Fruit fly (Drosophila melanogaster) whole organism, embryonic: Measurements from ENCODE around the gene PIP82.

Experiments used
- Bteb2 ChIP-seq: fragments of 200-800 bp; sonication (Bioruptor generic); optimal IDR thresholded peaks from 2 replicates; lab custom pipeline; 2016; ENCODE audit warnings: missing biosample characterization, missing genetic modification characterization
- CG11093 ChIP-seq: fragments of 200-800 bp; sonication (Bioruptor generic); IDR thresholded peaks from 3 replicates; pipeline ENCODE4 v1.3.6; 2022; ENCODE audit warnings: missing biosample characterization, missing genetic modification characterization
- CG12391 ChIP-seq: fragments of 200-800 bp; sonication (Bioruptor generic); optimal IDR thresholded peaks from 3 replicates; lab custom pipeline; 2018; ENCODE audit warnings: missing biosample characterization, mild to moderate bottlenecking, missing genetic modification characterization, moderate library complexity
- CG12659 ChIP-seq: fragments of 200-800 bp; sonication (Bioruptor generic); optimal IDR thresholded peaks from 3 replicates; lab custom pipeline; 2017; ENCODE audit warnings: mild to moderate bottlenecking, missing biosample characterization, missing genetic modification reagents, missing genetic modification characterization
- CG13624 ChIP-seq: fragments of 200-800 bp; sonication (Bioruptor generic); optimal IDR thresholded peaks from 2 replicates; lab custom pipeline; 2016; ENCODE audit warnings: missing biosample characterization, missing genetic modification characterization
- CG13894 ChIP-seq: fragments of 200-800 bp; sonication (Bioruptor generic); optimal IDR thresholded peaks from 3 replicates; lab custom pipeline; 2018; ENCODE audit warnings: missing biosample characterization, mild to moderate bottlenecking, missing genetic modification characterization, moderate library complexity
- CG14441 ChIP-seq: fragments of 200-800 bp; sonication (Bioruptor generic); IDR thresholded peaks from 2 replicates; pipeline ENCODE4 v1.3.6; 2022; ENCODE audit warnings: missing biosample characterization, missing genetic modification characterization
- CG16813 ChIP-seq: fragments of 200-800 bp; sonication (Bioruptor generic); IDR thresholded peaks from 3 replicates; pipeline ENCODE4 v1.3.6; 2022; ENCODE audit warnings: missing biosample characterization, missing genetic modification characterization; ENCODE audit not compliant: partially characterized antibody
- CG17385 ChIP-seq: fragments of 200-800 bp; sonication (Bioruptor generic); optimal IDR thresholded peaks from 3 replicates; lab custom pipeline; 2018; ENCODE audit warnings: missing biosample characterization, mild to moderate bottlenecking, missing genetic modification characterization
- CG17568 ChIP-seq: fragments of 200-800 bp; sonication (Bioruptor generic); optimal IDR thresholded peaks from 2 replicates; lab custom pipeline; 2018; ENCODE audit warnings: missing biosample characterization, mild to moderate bottlenecking, missing genetic modification characterization, moderate library complexity
- CG17912 ChIP-seq: fragments of 200-800 bp; sonication (Bioruptor generic); optimal IDR thresholded peaks from 2 replicates; lab custom pipeline; 2018; ENCODE audit warnings: missing biosample characterization, mild to moderate bottlenecking, missing genetic modification characterization
- CG31365 ChIP-seq: fragments of 200-800 bp; sonication (Bioruptor generic); optimal IDR thresholded peaks from 2 replicates; lab custom pipeline; 2018; ENCODE audit warnings: missing biosample characterization, mild to moderate bottlenecking, missing genetic modification characterization
- CG3726 ChIP-seq: fragments of 200-800 bp; sonication (Bioruptor generic); IDR thresholded peaks from 3 replicates; pipeline ENCODE4, ENCODE4 v1.3.6; 2022; ENCODE audit warnings: missing biosample characterization, missing genetic modification characterization
- CG7745 ChIP-seq: fragments of 200-800 bp; sonication (Bioruptor generic); optimal IDR thresholded peaks from 2 replicates; lab custom pipeline; 2018; ENCODE audit warnings: missing biosample characterization, mild to moderate bottlenecking, missing genetic modification characterization, moderate library complexity
- CG7786 ChIP-seq: fragments of 200-800 bp; sonication (Bioruptor generic); optimal IDR thresholded peaks from 2 replicates; lab custom pipeline; 2016; ENCODE audit warnings: missing biosample characterization, missing genetic modification characterization
- CG8089 ChIP-seq: fragments of 200-800 bp; sonication (Bioruptor generic); optimal IDR thresholded peaks from 3 replicates; lab custom pipeline; 2016; ENCODE audit warnings: missing biosample characterization, missing genetic modification characterization
- CG9609 ChIP-seq: fragments of 200-800 bp; sonication (Bioruptor generic); optimal IDR thresholded peaks from 3 replicates; lab custom pipeline; 2016; ENCODE audit warnings: missing biosample characterization, missing genetic modification characterization
- Camta ChIP-seq: fragments of 200-800 bp; sonication (Bioruptor generic); optimal IDR thresholded peaks from 2 replicates; lab custom pipeline; 2016; ENCODE audit warnings: missing biosample characterization, missing genetic modification characterization
- CoRest ChIP-seq: fragments of 200-800 bp; sonication (Bioruptor generic); optimal IDR thresholded peaks from 3 replicates; lab custom pipeline; 2018; ENCODE audit warnings: missing biosample characterization, mild to moderate bottlenecking, missing genetic modification characterization, moderate library complexity
- D19A ChIP-seq: fragments of 200-800 bp; optimal IDR thresholded peaks from 3 replicates; lab custom pipeline; 2019; ENCODE audit warnings: missing biosample characterization, mild to moderate bottlenecking, missing genetic modification characterization, moderate library complexity
- ERR ChIP-seq: fragments of 200-800 bp; sonication (Bioruptor generic); optimal IDR thresholded peaks from 2 replicates; lab custom pipeline; 2016; ENCODE audit warnings: missing biosample characterization, missing genetic modification characterization
- Fer1 ChIP-seq: fragments of 200-800 bp; sonication (Bioruptor generic); optimal IDR thresholded peaks from 2 replicates; lab custom pipeline; 2017; ENCODE audit warnings: missing biosample characterization, mild to moderate bottlenecking, missing genetic modification characterization
- Hmr ChIP-seq: fragments of 200-800 bp; sonication (Bioruptor generic); optimal IDR thresholded peaks from 3 replicates; lab custom pipeline; 2017; ENCODE audit warnings: mild to moderate bottlenecking, missing biosample characterization, missing genetic modification reagents, missing genetic modification characterization
- Mad ChIP-seq: fragments of 200-800 bp; sonication (Bioruptor generic); optimal IDR thresholded peaks from 2 replicates; lab custom pipeline; 2016; ENCODE audit warnings: missing biosample characterization, missing genetic modification characterization
- Optix ChIP-seq: fragments of 200-800 bp; sonication (Bioruptor generic); IDR thresholded peaks from 3 replicates; pipeline ENCODE4 v1.3.6; 2022; ENCODE audit warnings: missing biosample characterization, missing genetic modification characterization
- Scr ChIP-seq: fragments of 200-800 bp; sonication (Bioruptor generic); IDR thresholded peaks from 2 replicates; pipeline ENCODE4 v1.3.6; 2022; ENCODE audit warnings: missing biosample characterization, missing genetic modification characterization; ENCODE audit not compliant: partially characterized antibody
- Sry-β ChIP-seq: fragments of 200-800 bp; sonication (Bioruptor generic); optimal IDR thresholded peaks from 2 replicates; lab custom pipeline; 2018; ENCODE audit warnings: missing biosample characterization, mild to moderate bottlenecking, missing genetic modification characterization, moderate library complexity
- Stat92E ChIP-seq, 3 experiments: fragments of >200 bp in 2 of 3; fragments of 200-800 bp in 1 of 3; sonication (Bioruptor generic) in 1 of 3; optimal IDR thresholded peaks; 2 replicates each; lab custom pipeline; 2017 to 2019; ENCODE audit warnings: missing biosample characterization in 3 of 3, missing genetic modification characterization in 3 of 3, mild to moderate bottlenecking in 1 of 3, moderate library complexity in 1 of 3
- TFAM ChIP-seq: fragments of 200-800 bp; sonication (Bioruptor generic); optimal IDR thresholded peaks from 2 replicates; lab custom pipeline; 2017; ENCODE audit warnings: missing biosample characterization, missing genetic modification characterization, inconsistent platforms
- br ChIP-seq: fragments of >200 bp; optimal IDR thresholded peaks from 2 replicates; lab custom pipeline; 2017
- btn ChIP-seq: fragments of 200-800 bp; sonication (Bioruptor generic); optimal IDR thresholded peaks from 2 replicates; lab custom pipeline; 2016; ENCODE audit warnings: missing biosample characterization, missing genetic modification characterization
- chm ChIP-seq: fragments of 200-800 bp; sonication (Bioruptor generic); IDR thresholded peaks from 2 replicates; pipeline ENCODE4 v1.3.6; 2022; ENCODE audit warnings: missing biosample characterization, missing genetic modification characterization
- corto ChIP-seq: fragments of 200-800 bp; sonication (Bioruptor generic); optimal IDR thresholded peaks from 2 replicates; lab custom pipeline; 2016; ENCODE audit warnings: missing biosample characterization, mild to moderate bottlenecking, missing genetic modification characterization, moderate library complexity
- cwo ChIP-seq: fragments of 200-800 bp; sonication (Bioruptor generic); optimal IDR thresholded peaks from 3 replicates; lab custom pipeline; 2017; ENCODE audit warnings: missing biosample characterization, missing genetic modification characterization, mild to moderate bottlenecking, moderate library complexity, missing genetic modification reagents
- dmrt99B ChIP-seq: fragments of 200-800 bp; sonication (Bioruptor generic); optimal IDR thresholded peaks from 2 replicates; lab custom pipeline; 2018; ENCODE audit warnings: missing biosample characterization, mild to moderate bottlenecking, missing genetic modification characterization, moderate library complexity
- en ChIP-seq: fragments of 200-800 bp; sonication (Bioruptor generic); optimal IDR thresholded peaks from 2 replicates; lab custom pipeline; 2016; ENCODE audit warnings: missing biosample characterization, missing genetic modification characterization
- ftz-f1 ChIP-seq: fragments of 200-800 bp; sonication (Bioruptor generic); optimal IDR thresholded peaks from 2 replicates; lab custom pipeline; 2016; ENCODE audit warnings: missing biosample characterization, missing genetic modification characterization
- gce ChIP-seq: fragments of 200-800 bp; sonication (Bioruptor generic); IDR thresholded peaks from 3 replicates; pipeline ENCODE4 v1.3.6; 2022; ENCODE audit warnings: missing biosample characterization, missing genetic modification characterization
- grau ChIP-seq: fragments of 200-800 bp; optimal IDR thresholded peaks from 3 replicates; lab custom pipeline; 2019; ENCODE audit warnings: missing biosample characterization, mild to moderate bottlenecking, missing genetic modification characterization, moderate library complexity
- hbn ChIP-seq: fragments of 200-800 bp; sonication (Bioruptor generic); IDR thresholded peaks from 2 replicates; pipeline ENCODE4 v1.3.6; 2022; ENCODE audit warnings: missing biosample characterization, missing genetic modification characterization; ENCODE audit not compliant: partially characterized antibody
- jing ChIP-seq: fragments of 200-800 bp; sonication (Bioruptor generic); optimal IDR thresholded peaks from 2 replicates; lab custom pipeline; 2018; ENCODE audit warnings: missing biosample characterization, mild to moderate bottlenecking, missing genetic modification characterization
- kay ChIP-seq: fragments of 200-800 bp; sonication (Bioruptor generic); optimal IDR thresholded peaks from 2 replicates; lab custom pipeline; 2016; ENCODE audit warnings: missing biosample characterization, missing genetic modification characterization
- mam ChIP-seq: fragments of 200-800 bp; sonication (Bioruptor generic); optimal IDR thresholded peaks from 3 replicates; lab custom pipeline; 2016; ENCODE audit warnings: missing biosample characterization, missing genetic modification characterization
- onecut ChIP-seq: fragments of 200-800 bp; sonication (Bioruptor generic); IDR thresholded peaks from 2 replicates; pipeline ENCODE4 v1.3.6; 2022; ENCODE audit warnings: missing biosample characterization, missing genetic modification characterization
- org-1 ChIP-seq: fragments of 200-800 bp; sonication (Bioruptor generic); optimal IDR thresholded peaks from 2 replicates; lab custom pipeline; 2017; ENCODE audit warnings: missing biosample characterization, missing genetic modification characterization
- rib ChIP-seq: fragments of 200-800 bp; sonication (Bioruptor generic); IDR thresholded peaks from 2 replicates; pipeline ENCODE4 v1.3.6; 2022; ENCODE audit warnings: missing biosample characterization, missing genetic modification characterization
- sd ChIP-seq: fragments of 200-800 bp; sonication (Bioruptor generic); optimal IDR thresholded peaks from 3 replicates; lab custom pipeline; 2018; ENCODE audit warnings: missing biosample characterization, mild to moderate bottlenecking, missing genetic modification characterization, moderate library complexity
- stwl ChIP-seq: fragments of 200-800 bp; sonication (Bioruptor generic); optimal IDR thresholded peaks from 3 replicates; lab custom pipeline; 2018; ENCODE audit warnings: missing biosample characterization, mild to moderate bottlenecking, missing genetic modification characterization, moderate library complexity
- tx ChIP-seq: fragments of 200-800 bp; sonication (Bioruptor generic); optimal IDR thresholded peaks from 2 replicates; lab custom pipeline; 2016; ENCODE audit warnings: missing biosample characterization, missing genetic modification characterization
- zen ChIP-seq: fragments of 200-800 bp; sonication (Bioruptor generic); optimal IDR thresholded peaks from 3 replicates; lab custom pipeline; 2018; ENCODE audit warnings: missing biosample characterization, mild to moderate bottlenecking, missing genetic modification characterization, moderate library complexity

Gene PIP82

DNA sequence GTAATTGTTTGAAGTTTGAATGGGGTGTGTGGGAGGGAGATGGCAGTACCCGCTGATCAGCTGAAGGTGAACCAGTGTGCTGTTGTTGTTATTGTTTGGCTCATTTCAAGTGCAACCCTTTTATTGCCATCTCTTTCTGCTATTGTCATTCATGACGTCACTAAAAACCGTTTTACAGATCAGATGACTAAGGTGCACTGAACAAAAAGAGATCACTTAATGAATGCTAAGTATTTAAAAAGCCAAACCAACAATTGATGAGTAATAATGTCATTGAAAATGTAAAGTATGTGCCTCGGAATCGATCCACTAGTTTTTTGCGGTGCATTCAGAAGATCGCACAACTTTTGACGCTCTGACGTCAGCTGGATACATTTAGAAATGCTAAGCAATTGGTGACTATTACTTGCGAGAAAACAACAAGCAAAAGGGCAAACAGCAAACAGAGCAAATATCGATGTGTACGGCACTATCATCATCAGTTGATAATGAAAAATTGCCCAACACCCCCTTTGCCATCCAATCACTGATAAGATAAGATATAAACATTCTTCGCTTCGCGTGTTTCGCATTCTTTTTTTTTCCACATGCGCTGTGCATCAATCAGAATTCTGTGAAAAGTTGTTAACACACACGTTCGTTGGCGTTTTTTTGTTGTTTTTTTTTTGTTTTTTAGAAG, 45.3 kb upstream of the PIP82 start (continued):
- no peak for TF ChIP-seq cwo (GFP tag; lab: Kevin White, UChicago)
- TF ChIP-seq CoRest (tag; lab: Kevin White, UChicago): peak; percentile 11
- peak; percentile 97 for TF ChIP-seq sd (tag; lab: Kevin White, UChicago)
- TF ChIP-seq CG3726 (GFP tag; lab: Robert Waterston, UW): no peak
- no peak for TF ChIP-seq br
- peak; percentile 47 for TF ChIP-seq dmrt99B
- TF ChIP-seq corto (GFP tag; lab: Kevin White, UChicago): no peak
- TF ChIP-seq CG11093 (GFP tag; lab: Robert Waterston, UW): no peak
- TF ChIP-seq TFAM (GFP tag; lab: Kevin White, UChicago): no peak
- peak; percentile 13 for TF ChIP-seq tx (GFP tag; lab: Kevin White, UChicago)
- no peak for TF ChIP-seq en (GFP tag; lab: Kevin White, UChicago)
- TF ChIP-seq Stat92E (GFP tag; optimal IDR thresholded peaks at IDR 0.05; lab: Kevin White, UChicago): no peak
- no peak for TF ChIP-seq Mad (GFP tag; lab: Kevin White, UChicago)
- TF ChIP-seq CG9609 (GFP tag; lab: Kevin White, UChicago): no peak
- no peak for TF ChIP-seq CG31365 (tag; lab: Kevin White, UChicago)
- peak; percentile 4 for TF ChIP-seq D19A (tag; lab: Kevin White, UChicago)
- TF ChIP-seq CG14441: peak; percentile 46; the same call in 1 of the 2 replicates
- no peak for TF ChIP-seq zen (tag; lab: Kevin White, UChicago)
- no peak for TF ChIP-seq ERR (GFP tag; lab: Kevin White, UChicago)
- TF ChIP-seq hbn (GFP tag; lab: Robert Waterston, UW): no peak
- peak; percentile 26 for TF ChIP-seq mam (GFP tag; lab: Kevin White, UChicago)
- TF ChIP-seq grau (tag; lab: Kevin White, UChicago): peak; percentile 52
- no peak for TF ChIP-seq CG17912 (GFP tag; lab: Kevin White, UChicago)
- TF ChIP-seq CG7786 (GFP tag; lab: Kevin White, UChicago): peak; percentile 15
- peak; percentile 18 for TF ChIP-seq CG13624 (GFP tag; lab: Kevin White, UChicago)
- no peak for TF ChIP-seq rib (GFP tag; lab: Robert Waterston, UW)
- TF ChIP-seq stwl (tag; lab: Kevin White, UChicago): no peak
- TF ChIP-seq CG8089: no peak
- no peak for TF ChIP-seq CG17568 (GFP tag; lab: Kevin White, UChicago)
- peak; percentile 52 for TF ChIP-seq CG12391
- no peak for TF ChIP-seq Sry-β (GFP tag; lab: Kevin White, UChicago)
- no peak for TF ChIP-seq gce (GFP tag; lab: Robert Waterston, UW)
- no peak for TF ChIP-seq CG7745 (tag; lab: Kevin White, UChicago)
- peak; percentile 45 for TF ChIP-seq kay (GFP tag; lab: Kevin White, UChicago)
- no peak for TF ChIP-seq Camta (GFP tag; lab: Kevin White, UChicago)
- no peak for TF ChIP-seq Fer1
- no peak for TF ChIP-seq onecut (GFP tag; lab: Robert Waterston, UW)
- TF ChIP-seq chm (GFP tag; lab: Robert Waterston, UW): no peak; the same call in 1 of the 2 replicates
- peak; percentile 44 for TF ChIP-seq org-1
- TF ChIP-seq Scr (GFP tag; lab: Robert Waterston, UW): no peak
- peak; percentile 14 for TF ChIP-seq Bteb2 (GFP tag; lab: Kevin White, UChicago)
- no peak for TF ChIP-seq CG16813 (GFP tag; lab: Robert Waterston, UW)
- no peak for TF ChIP-seq CG17385 (GFP tag; lab: Kevin White, UChicago)
- TF ChIP-seq Hmr (GFP tag; lab: Kevin White, UChicago): peak; percentile 53
- no peak for TF ChIP-seq Optix (GFP tag; lab: Robert Waterston, UW)
- TF ChIP-seq CG13894 (tag; lab: Kevin White, UChicago): no peak
- TF ChIP-seq ftz-f1 (GFP tag; lab: Kevin White, UChicago): peak; percentile 40
- TF ChIP-seq CG12659 (GFP tag; lab: Kevin White, UChicago): no peak
- TF ChIP-seq btn (GFP tag; lab: Kevin White, UChicago): no peak
- TF ChIP-seq jing (GFP tag; lab: Kevin White, UChicago): no peak
